Fruit fly (Drosophila melanogaster): Measurements from ENCODE around the gene Vps39.

Gene Vps39

DNA sequence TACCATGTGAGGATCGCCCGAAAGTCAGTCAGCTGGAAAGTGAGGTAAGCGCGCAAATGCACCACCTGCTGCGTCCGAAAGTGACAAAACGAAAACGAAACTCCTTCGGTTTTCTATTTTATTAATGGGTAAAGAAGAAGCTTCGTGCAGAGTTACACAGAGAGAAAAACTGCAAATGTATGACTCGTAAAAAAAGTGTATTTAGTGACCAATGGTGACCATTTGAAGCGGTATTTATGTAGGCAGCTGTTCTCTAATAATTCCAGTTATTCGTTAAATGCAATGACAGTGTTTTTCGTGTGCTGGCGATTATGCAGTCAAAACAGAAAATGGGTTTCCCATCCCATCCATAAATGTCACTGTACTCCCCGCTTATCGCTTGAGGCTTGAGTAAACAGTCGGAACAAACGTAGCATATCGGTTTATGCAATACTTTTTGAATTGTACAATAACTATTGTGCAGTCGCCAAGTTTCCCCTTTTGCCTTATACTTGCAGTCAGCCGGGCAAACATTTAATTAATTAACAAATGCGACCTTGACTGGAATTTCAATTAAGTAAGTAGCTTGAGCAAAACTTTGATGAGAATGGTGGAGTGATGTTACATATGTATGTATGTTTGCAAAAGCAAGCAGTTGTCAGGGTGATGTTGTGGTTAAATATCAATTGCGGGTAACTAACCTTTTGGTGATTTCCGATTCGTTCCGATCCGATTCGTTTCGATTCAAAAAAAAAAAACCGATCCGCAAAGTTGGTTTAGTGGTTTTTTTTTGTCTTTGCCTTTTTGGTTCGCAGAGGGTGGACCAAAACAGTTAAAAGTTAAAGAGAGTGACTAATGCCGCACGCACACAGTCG, 23.4 kb upstream of the Vps39 start:
- TF ChIP-seq Myc (optimal IDR thresholded peaks at IDR 0.05), result no peak

DNA sequence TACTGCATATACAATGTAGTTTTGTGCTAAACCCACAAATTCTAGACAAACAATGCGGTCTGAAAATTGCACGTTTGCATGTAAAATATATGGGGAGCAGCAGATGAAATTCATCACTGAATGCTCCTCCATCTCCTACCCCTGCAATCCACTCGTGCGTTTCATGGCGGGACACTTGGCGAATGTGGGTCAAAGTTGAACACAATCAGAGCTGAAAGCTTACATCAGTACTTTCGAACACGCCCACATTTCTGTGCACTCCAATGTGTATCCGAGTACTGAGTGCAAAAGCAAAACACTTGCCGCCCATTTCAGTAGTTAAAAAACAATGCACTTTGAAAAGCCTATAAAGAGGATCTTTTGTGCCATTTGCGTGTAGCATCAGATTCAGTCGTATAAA, 22.5 kb upstream of the Vps39 start:
- TF ChIP-seq insv (optimal IDR thresholded peaks at IDR 0.05) (no peak), psq (optimal IDR thresholded peaks at IDR 0.05) (no peak), h (optimal IDR thresholded peaks at IDR 0.05) (no peak), Myc (optimal IDR thresholded peaks at IDR 0.05) (no peak), ttk (optimal IDR thresholded peaks at IDR 0.05) (no peak), Sin3A (optimal IDR thresholded peaks at IDR 0.05) (no peak)

DNA sequence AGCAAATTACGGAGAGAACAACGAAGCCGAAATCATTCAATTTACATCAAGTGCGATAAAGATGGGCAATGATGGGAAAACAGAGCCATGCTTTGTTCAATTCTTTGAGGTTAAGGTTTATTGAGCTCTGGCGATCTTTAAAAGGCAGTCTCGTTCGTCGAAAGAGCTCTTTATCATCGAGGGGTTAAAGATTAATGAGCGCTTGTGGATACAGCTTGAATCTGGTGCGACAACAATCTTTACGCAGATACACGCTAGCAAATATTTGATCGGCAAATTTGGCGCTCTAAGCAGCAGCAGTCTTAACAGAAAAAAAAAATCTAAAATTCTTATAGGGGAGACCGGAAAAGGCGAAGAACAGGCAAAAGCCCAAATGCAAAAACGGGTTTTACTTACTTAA, 21.8 kb upstream of the Vps39 start:
- TF ChIP-seq insv (optimal IDR thresholded peaks at IDR 0.05) (no peak), Sin3A (optimal IDR thresholded peaks at IDR 0.05) (no peak), h (optimal IDR thresholded peaks at IDR 0.05) (no peak), psq (optimal IDR thresholded peaks at IDR 0.05) (no peak), ttk (optimal IDR thresholded peaks at IDR 0.05) (no peak), Myc (optimal IDR thresholded peaks at IDR 0.05) (no peak)

DNA sequence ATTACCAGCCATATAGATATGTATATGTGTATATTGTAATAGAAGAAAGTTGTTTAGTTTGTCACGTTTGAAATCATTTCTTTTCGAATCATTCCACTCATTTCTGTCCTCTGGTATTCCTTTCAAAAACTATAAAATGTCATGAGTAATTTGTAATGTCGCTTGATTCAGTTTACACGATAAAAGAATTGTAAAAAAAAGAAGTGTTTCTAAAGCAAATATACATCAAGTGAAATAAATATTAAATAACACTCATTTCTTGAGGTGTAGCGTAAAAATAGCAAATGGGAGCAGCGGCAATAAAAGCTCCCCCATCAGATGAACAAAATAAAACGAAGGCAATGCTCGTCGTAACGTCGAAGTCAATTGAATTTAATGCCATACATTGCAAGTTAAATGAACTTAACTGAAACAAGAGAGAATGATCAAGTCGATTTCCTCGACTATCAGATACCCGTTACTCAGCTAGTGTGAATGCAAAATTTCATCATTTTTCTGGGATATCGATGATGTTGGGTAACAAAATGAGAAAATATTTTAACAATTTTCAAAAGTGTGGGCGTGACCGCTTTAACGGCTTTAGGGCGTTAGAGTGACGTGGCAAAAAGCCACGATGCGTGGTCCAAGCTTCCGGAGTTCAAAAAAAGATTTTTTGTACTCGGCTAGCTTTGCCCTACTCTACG, 21.2 kb upstream of the Vps39 start:
- TF ChIP-seq Myc (optimal IDR thresholded peaks at IDR 0.05) (no peak), h (optimal IDR thresholded peaks at IDR 0.05) (no peak), Sin3A (optimal IDR thresholded peaks at IDR 0.05) (no peak), psq (optimal IDR thresholded peaks at IDR 0.05) (no peak), insv (optimal IDR thresholded peaks at IDR 0.05) (no peak), ttk (optimal IDR thresholded peaks at IDR 0.05) (no peak)

DNA sequence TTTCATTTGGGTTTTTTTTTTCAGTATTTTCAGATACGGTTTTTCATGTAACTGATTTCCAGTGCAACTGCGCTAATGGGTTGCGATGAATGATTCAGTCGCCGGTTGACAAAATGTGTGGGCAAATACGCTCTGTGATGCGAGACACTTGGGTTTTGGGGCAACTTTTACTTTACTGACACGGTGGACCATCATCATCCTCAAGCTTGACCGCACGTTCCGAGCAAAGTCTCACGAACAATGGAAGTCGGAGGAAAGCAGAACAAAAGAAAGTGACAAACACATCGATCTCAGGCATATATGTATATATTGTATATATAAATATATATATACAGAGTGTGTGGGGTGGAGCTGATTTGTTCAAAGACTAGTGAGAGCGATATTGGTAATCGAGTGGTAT, 20.2 kb upstream of the Vps39 start:
- no peak for TF ChIP-seq ttk (optimal IDR thresholded peaks at IDR 0.05)
- TF ChIP-seq Myc (optimal IDR thresholded peaks at IDR 0.05), result no peak
- no peak for TF ChIP-seq Sin3A (optimal IDR thresholded peaks at IDR 0.05)
- TF ChIP-seq psq (optimal IDR thresholded peaks at IDR 0.05), result no peak
- no peak for TF ChIP-seq insv (optimal IDR thresholded peaks at IDR 0.05)

DNA sequence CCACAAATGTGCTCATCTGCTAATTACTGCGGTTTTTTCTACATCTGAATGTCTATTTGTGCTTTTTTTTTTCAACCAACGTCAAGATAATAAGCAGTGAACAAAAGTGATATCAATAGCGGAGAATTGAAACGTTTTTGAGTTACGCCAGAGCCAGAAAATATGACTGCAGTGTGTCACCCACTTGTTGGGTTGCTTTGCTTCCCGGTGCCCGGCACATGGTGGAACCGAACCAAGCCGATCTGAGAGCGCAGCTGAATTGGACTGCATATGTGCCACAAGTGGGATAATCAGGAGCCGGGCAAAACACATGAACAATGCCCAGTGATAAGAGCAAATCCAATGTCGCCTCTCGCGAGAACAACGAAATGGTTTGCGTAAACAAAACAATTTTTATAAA, 18.1 kb upstream of the Vps39 start:
- TF ChIP-seq ttk (optimal IDR thresholded peaks at IDR 0.05) (no peak), Myc (optimal IDR thresholded peaks at IDR 0.05) (no peak), insv (optimal IDR thresholded peaks at IDR 0.05) (no peak), Sin3A (optimal IDR thresholded peaks at IDR 0.05) (no peak), h (optimal IDR thresholded peaks at IDR 0.05) (no peak), psq (optimal IDR thresholded peaks at IDR 0.05) (no peak)

DNA sequence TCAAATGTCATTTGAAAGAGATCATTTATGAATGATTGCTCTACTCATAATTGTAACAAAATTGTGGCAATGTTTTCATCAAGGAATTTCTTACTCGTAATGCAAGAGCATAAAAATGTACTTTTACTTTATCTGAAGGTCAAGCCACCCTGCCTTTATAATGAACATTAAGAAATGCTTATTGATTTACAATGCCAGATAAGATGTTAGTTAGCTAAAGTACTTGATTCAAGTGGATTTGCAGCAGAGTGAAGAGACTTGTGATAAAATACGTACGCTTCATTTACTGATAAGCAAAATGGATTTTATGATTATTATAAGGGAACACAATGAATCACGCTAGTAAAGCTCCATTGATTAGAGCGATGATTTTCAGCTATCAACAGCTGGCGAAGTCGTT, 17.6 kb upstream of the Vps39 start:
- no peak for TF ChIP-seq Myc (optimal IDR thresholded peaks at IDR 0.05)
- no peak for TF ChIP-seq Sin3A (optimal IDR thresholded peaks at IDR 0.05)
- no peak for TF ChIP-seq ttk (optimal IDR thresholded peaks at IDR 0.05)
- no peak for TF ChIP-seq psq (optimal IDR thresholded peaks at IDR 0.05)
- no peak for TF ChIP-seq h (optimal IDR thresholded peaks at IDR 0.05)
- no peak for TF ChIP-seq insv (optimal IDR thresholded peaks at IDR 0.05)

DNA sequence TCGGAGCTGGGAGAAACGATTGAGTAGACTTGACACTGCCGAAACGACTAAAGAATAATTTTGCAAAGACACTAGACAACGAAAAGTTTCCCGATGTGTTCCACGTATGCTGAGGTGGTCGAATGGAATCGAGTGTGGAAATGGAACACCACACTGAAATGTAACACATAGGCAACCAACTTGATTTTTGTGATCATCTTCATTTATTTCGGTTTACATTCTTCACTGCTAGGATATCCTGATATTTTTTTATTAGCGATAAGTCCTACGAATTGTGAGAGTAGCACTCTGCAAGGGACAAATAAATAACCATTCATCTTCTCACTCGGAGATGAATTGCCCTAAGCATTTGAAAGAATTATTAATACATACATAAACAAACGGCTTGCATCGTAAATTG, 14.4 kb upstream of the Vps39 start, which contains the start of gene CG7131:
CG7131 (minus strand) TSS at position 101 of the 400 bp plus-strand sequence.
- TF ChIP-seq ttk (optimal IDR thresholded peaks at IDR 0.05) (no peak), psq (optimal IDR thresholded peaks at IDR 0.05) (no peak), insv (optimal IDR thresholded peaks at IDR 0.05) (no peak), Sin3A (optimal IDR thresholded peaks at IDR 0.05) (no peak), Myc (optimal IDR thresholded peaks at IDR 0.05) (no peak), h (optimal IDR thresholded peaks at IDR 0.05) (no peak)

DNA sequence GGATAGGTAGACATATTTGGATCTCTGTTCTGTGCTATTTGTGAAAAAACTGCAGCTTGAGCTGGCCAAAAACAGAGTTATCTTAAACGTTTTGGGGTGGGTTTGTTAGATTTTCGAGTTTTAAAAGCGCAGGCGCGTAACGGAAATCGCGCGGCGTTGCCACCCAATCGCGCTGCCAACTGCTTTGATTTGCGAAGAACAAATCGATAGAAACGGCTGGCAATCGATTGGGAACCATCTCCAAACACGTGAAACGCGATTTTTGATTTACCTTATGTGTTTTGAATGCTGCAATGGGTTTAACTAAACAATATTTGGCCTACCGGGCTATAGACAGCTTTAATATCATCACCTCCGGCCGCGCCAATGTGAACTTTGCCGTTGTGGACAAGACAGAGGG, 9.2 kb upstream of the Vps39 start, which contains the start of the genes CG14312 and CG8064:
CG14312 (minus strand) TSS at position 88 of the 400 bp plus-strand sequence.
CG8064 (plus strand) TSS at position 220 of the 400 bp plus-strand sequence.
- TF ChIP-seq Myc (optimal IDR thresholded peaks at IDR 0.05) (no peak), h (optimal IDR thresholded peaks at IDR 0.05) (no peak), ttk (optimal IDR thresholded peaks at IDR 0.05) (no peak), psq (optimal IDR thresholded peaks at IDR 0.05) (no peak), Sin3A (optimal IDR thresholded peaks at IDR 0.05) (no peak), insv (optimal IDR thresholded peaks at IDR 0.05) (no peak)

DNA sequence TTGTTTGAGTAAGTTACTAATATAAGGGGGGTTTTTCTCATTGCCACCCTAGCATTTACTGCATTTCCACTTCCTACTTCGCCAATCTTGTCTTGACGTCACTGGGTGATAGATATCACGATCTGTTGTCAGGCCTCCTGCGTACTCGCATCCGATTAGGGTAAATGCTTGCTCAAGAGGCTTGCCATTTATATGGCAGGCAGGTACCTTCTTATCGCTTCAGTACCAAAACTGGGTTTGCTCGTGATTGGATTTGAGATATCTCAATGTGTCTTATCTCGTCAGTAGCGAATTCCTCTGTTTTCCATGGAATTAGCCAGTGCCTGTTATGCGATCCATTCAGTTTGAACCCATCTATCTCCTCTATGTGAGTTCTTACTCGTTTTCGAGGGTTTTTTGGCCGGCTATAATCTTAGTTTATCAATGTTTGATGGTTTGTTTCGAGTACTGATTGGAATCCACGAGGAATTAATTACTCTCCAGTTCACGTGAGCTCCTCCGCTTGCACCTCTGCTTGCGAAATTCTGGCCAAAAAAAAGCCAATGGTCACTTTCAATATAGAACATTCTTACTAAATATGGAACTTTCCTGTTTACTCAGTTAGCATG, 6.7 kb upstream of the Vps39 start:
- no peak for TF ChIP-seq Sin3A (optimal IDR thresholded peaks at IDR 0.05)
- TF ChIP-seq h (optimal IDR thresholded peaks at IDR 0.05), result no peak
- no peak for TF ChIP-seq ttk (optimal IDR thresholded peaks at IDR 0.05)

DNA sequence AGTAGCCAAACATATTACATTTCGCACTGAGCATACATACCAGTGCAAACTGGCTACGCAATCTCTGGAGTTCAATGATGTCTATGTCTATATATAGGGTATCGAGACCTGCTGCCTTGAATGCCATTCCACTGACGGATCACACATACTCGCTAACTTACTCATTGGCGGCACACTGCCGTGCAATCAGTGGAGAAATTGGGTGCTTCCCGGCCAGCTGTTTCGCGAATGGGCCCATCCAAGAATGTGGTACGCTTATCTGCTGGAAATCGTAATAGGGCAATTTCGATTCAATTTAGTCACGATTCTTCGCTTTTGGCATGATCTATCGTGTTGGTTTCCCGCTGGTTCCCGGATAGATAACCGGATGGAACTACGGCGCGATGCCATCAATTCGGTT, 5.9 kb upstream of the Vps39 start:
- TF ChIP-seq h (optimal IDR thresholded peaks at IDR 0.05), result no peak
- no peak for TF ChIP-seq insv (optimal IDR thresholded peaks at IDR 0.05)
- no peak for TF ChIP-seq ttk (optimal IDR thresholded peaks at IDR 0.05)
- TF ChIP-seq Sin3A (optimal IDR thresholded peaks at IDR 0.05), result no peak
- TF ChIP-seq Myc (optimal IDR thresholded peaks at IDR 0.05), result no peak
- no peak for TF ChIP-seq psq (optimal IDR thresholded peaks at IDR 0.05)

DNA sequence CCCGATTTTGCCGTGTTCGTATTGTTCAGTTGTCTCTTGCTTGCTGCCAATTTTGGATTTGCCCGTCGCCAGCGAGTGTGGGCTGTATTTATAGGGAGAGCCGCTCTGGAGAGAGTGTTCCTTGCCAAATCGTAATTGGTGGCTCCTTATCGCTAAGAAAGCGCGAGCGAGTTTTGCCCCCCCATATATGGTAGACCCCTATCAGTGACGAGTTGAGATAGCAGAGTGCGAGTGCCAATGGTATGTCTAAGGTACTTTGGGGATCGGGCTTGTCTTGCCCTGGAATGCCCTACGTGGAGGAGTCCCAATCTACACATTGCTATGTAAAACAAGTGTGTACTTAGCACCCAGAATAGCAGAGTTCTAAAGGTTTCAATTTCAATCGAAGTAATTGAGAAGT, 5.2 kb upstream of the Vps39 start, which contains the start of gene CG7142:
CG7142 (minus strand) TSS at position 29 of the 400 bp plus-strand sequence.
- TF ChIP-seq Myc (optimal IDR thresholded peaks at IDR 0.05) (no peak), insv (optimal IDR thresholded peaks at IDR 0.05) (no peak), psq (optimal IDR thresholded peaks at IDR 0.05) (no peak), h (optimal IDR thresholded peaks at IDR 0.05) (no peak), ttk (optimal IDR thresholded peaks at IDR 0.05) (no peak), Sin3A (optimal IDR thresholded peaks at IDR 0.05) (no peak)

All from Kc167 (cell line).